Worm (Caenorhabditis elegans) whole organism, L2 larva: ENCODE results near the gene srb-5.

ENCODE experiments used
- C34F6.9 ChIP-seq: fragments of 150-350 bp; optimal IDR thresholded peaks from 2 replicates; lab custom pipeline; 2014; ENCODE audit warnings: missing biosample characterization, missing genetic modification characterization
- F13H6.1 ChIP-seq: sonication (generic microtip); optimal IDR thresholded peaks from 2 replicates; lab custom pipeline; 2016; ENCODE audit warnings: missing genetic modification characterization, missing compliant biosample characterization
- R02D3.7 ChIP-seq: fragments of 150-350 bp; optimal IDR thresholded peaks from 2 replicates; lab custom pipeline; 2014; ENCODE audit warnings: missing biosample characterization, missing genetic modification characterization
- Y55F3AM.14 ChIP-seq: fragments of 200-800 bp; sonication (Bioruptor generic); optimal IDR thresholded peaks from 2 replicates; lab custom pipeline; 2018; ENCODE audit warnings: mild to moderate bottlenecking, missing genetic modification characterization, missing compliant biosample characterization
- ZK546.5 ChIP-seq: sonication (generic microtip); optimal IDR thresholded peaks from 2 replicates; lab custom pipeline; 2017; ENCODE audit warnings: missing biosample characterization, missing genetic modification characterization
- alr-1 ChIP-seq: fragments of 150-350 bp; optimal IDR thresholded peaks from 2 replicates; lab custom pipeline; 2014; ENCODE audit warnings: missing biosample characterization, missing genetic modification characterization
- aly-2 ChIP-seq: fragments of 150-350 bp; optimal IDR thresholded peaks from 2 replicates; lab custom pipeline; 2014; ENCODE audit warnings: missing biosample characterization, missing genetic modification characterization
- ama-1 ChIP-seq: fragments of 150-350 bp; optimal IDR thresholded peaks from 2 replicates; lab custom pipeline; 2018; ENCODE audit warnings: inconsistent platforms
- blmp-1 ChIP-seq: sonication (generic microtip); optimal IDR thresholded peaks from 2 replicates; lab custom pipeline; 2017; ENCODE audit warnings: missing genetic modification characterization, mild to moderate bottlenecking, missing compliant biosample characterization, antibody characterized with exemption, moderate library complexity; ENCODE audit not compliant: insufficient read depth
- ceh-16 ChIP-seq: fragments of 150-350 bp; optimal IDR thresholded peaks from 2 replicates; lab custom pipeline; 2014; ENCODE audit warnings: missing biosample characterization, missing genetic modification characterization
- ceh-82 ChIP-seq: fragments of 150-350 bp; optimal IDR thresholded peaks from 2 replicates; lab custom pipeline; 2014; ENCODE audit warnings: missing biosample characterization, missing genetic modification characterization
- crh-2 ChIP-seq: sonication (generic microtip); optimal IDR thresholded peaks from 2 replicates; lab custom pipeline; 2017; ENCODE audit warnings: missing biosample characterization, missing genetic modification characterization
- dmd-4 ChIP-seq: sonication (generic microtip); optimal IDR thresholded peaks from 2 replicates; lab custom pipeline; 2017; ENCODE audit warnings: missing biosample characterization, missing genetic modification characterization
- egl-27 ChIP-seq: sonication (generic microtip); optimal IDR thresholded peaks from 3 replicates; lab custom pipeline; 2017; ENCODE audit warnings: missing biosample characterization, missing genetic modification reagents, missing genetic modification characterization
- elt-1 ChIP-seq: fragments of 150-350 bp; optimal IDR thresholded peaks from 2 replicates; lab custom pipeline; 2014; ENCODE audit warnings: missing biosample characterization, missing genetic modification characterization
- elt-3 ChIP-seq: sonication (generic microtip); optimal IDR thresholded peaks from 2 replicates; lab custom pipeline; 2017; ENCODE audit warnings: missing biosample characterization, missing genetic modification characterization
- fos-1 ChIP-seq: fragments of 150-350 bp; optimal IDR thresholded peaks from 2 replicates; lab custom pipeline; 2014; ENCODE audit warnings: missing biosample characterization, missing genetic modification characterization
- gmeb-1 ChIP-seq: fragments of 150-350 bp; optimal IDR thresholded peaks from 2 replicates; lab custom pipeline; 2014; ENCODE audit warnings: missing biosample characterization, missing genetic modification characterization
- lin-11 ChIP-seq: fragments of 150-350 bp; sonication (generic microtip); optimal IDR thresholded peaks from 2 replicates; lab custom pipeline; 2014; ENCODE audit warnings: missing biosample characterization, missing genetic modification characterization, inconsistent platforms, mixed read lengths
- lin-13 ChIP-seq: fragments of 150-350 bp; optimal IDR thresholded peaks from 2 replicates; lab custom pipeline; 2014; ENCODE audit warnings: missing biosample characterization, missing genetic modification reagents, missing genetic modification characterization
- lin-39 ChIP-seq: fragments of 150-350 bp; optimal IDR thresholded peaks from 2 replicates; lab custom pipeline; 2014; ENCODE audit warnings: missing biosample characterization, missing genetic modification reagents, missing genetic modification characterization
- lsy-2 ChIP-seq, 2 experiments: fragments of 150-350 bp in 1 of 2; sonication (generic microtip) in 1 of 2; optimal IDR thresholded peaks; 2 replicates each; lab custom pipeline; 2014 to 2017; ENCODE audit warnings: missing biosample characterization in 2 of 2, missing genetic modification characterization in 2 of 2
- mab-5 ChIP-seq: fragments of 150-350 bp; optimal IDR thresholded peaks from 2 replicates; lab custom pipeline; 2014; ENCODE audit warnings: missing biosample characterization, missing genetic modification characterization
- mbf-1 ChIP-seq: sonication (generic microtip); optimal IDR thresholded peaks from 2 replicates; lab custom pipeline; 2017; ENCODE audit warnings: missing biosample characterization, missing genetic modification characterization
- mdl-1 ChIP-seq, 2 experiments: fragments of 150-350 bp in 1 of 2; sonication (generic microtip) in 1 of 2; optimal IDR thresholded peaks; 2 replicates each; lab custom pipeline; 2017; ENCODE audit warnings: missing biosample characterization in 2 of 2, missing genetic modification characterization in 2 of 2
- nhr-10 ChIP-seq: sonication (generic microtip); optimal IDR thresholded peaks from 2 replicates; lab custom pipeline; 2017; ENCODE audit warnings: missing biosample characterization, missing genetic modification characterization
- nhr-11 ChIP-seq: fragments of 150-350 bp; optimal IDR thresholded peaks from 2 replicates; lab custom pipeline; 2014; ENCODE audit warnings: missing biosample characterization, missing genetic modification characterization
- nhr-12 ChIP-seq: fragments of 150-350 bp; optimal IDR thresholded peaks from 2 replicates; lab custom pipeline; 2014; ENCODE audit warnings: missing biosample characterization, missing genetic modification characterization
- nhr-129 ChIP-seq: fragments of 150-350 bp; optimal IDR thresholded peaks from 2 replicates; lab custom pipeline; 2014; ENCODE audit warnings: missing biosample characterization, missing genetic modification characterization
- nhr-21 ChIP-seq: fragments of 150-350 bp; optimal IDR thresholded peaks from 2 replicates; lab custom pipeline; 2014; ENCODE audit warnings: missing biosample characterization, missing genetic modification characterization
- nhr-23 ChIP-seq: fragments of 150-350 bp; optimal IDR thresholded peaks from 2 replicates; lab custom pipeline; 2014; ENCODE audit warnings: missing biosample characterization, missing genetic modification reagents, missing genetic modification characterization
- nhr-237 ChIP-seq: fragments of 150-350 bp; optimal IDR thresholded peaks from 2 replicates; lab custom pipeline; 2014; ENCODE audit warnings: missing biosample characterization, missing genetic modification characterization
- nhr-25 ChIP-seq: fragments of 150-350 bp; sonication (generic microtip); optimal IDR thresholded peaks from 3 replicates; lab custom pipeline; 2014; ENCODE audit warnings: missing biosample characterization, missing genetic modification characterization
- nhr-6 ChIP-seq: fragments of 150-350 bp; optimal IDR thresholded peaks from 2 replicates; lab custom pipeline; 2014; ENCODE audit warnings: missing biosample characterization, missing genetic modification characterization
- nhr-77 ChIP-seq: fragments of 150-350 bp; optimal IDR thresholded peaks from 2 replicates; lab custom pipeline; 2014; ENCODE audit warnings: missing biosample characterization, missing genetic modification characterization
- peb-1 ChIP-seq: fragments of 150-350 bp; optimal IDR thresholded peaks from 2 replicates; lab custom pipeline; 2014; ENCODE audit warnings: missing biosample characterization, missing genetic modification characterization
- sem-4 ChIP-seq: fragments of 150-350 bp; optimal IDR thresholded peaks from 2 replicates; lab custom pipeline; 2014; ENCODE audit warnings: missing biosample characterization, missing genetic modification reagents, missing genetic modification characterization
- skn-1 ChIP-seq: sonication (generic microtip); optimal IDR thresholded peaks from 2 replicates; lab custom pipeline; 2017; ENCODE audit warnings: missing biosample characterization, missing genetic modification characterization
- sma-3 ChIP-seq: sonication (generic microtip); optimal IDR thresholded peaks from 2 replicates; lab custom pipeline; 2016; ENCODE audit warnings: missing genetic modification reagents, missing genetic modification characterization, missing compliant biosample characterization
- sma-9 ChIP-seq, 2 experiments: fragments of 150-350 bp in 1 of 2; sonication (generic microtip) in 1 of 2; optimal IDR thresholded peaks; 2 replicates each; lab custom pipeline; 2014 to 2016; ENCODE audit warnings: missing genetic modification characterization in 2 of 2, mild to moderate bottlenecking in 1 of 2, missing biosample characterization in 1 of 2, missing compliant biosample characterization in 1 of 2, missing genetic modification reagents in 1 of 2, moderate library complexity in 1 of 2
- snpc-4 ChIP-seq: fragments of 150-350 bp; optimal IDR thresholded peaks from 2 replicates; lab custom pipeline; 2014; ENCODE audit warnings: missing biosample characterization, missing genetic modification characterization
- unc-39 ChIP-seq: fragments of 150-350 bp; optimal IDR thresholded peaks from 2 replicates; lab custom pipeline; 2014; ENCODE audit warnings: missing biosample characterization, missing genetic modification characterization
- unc-55 ChIP-seq: fragments of 150-350 bp; sonication (generic microtip); optimal IDR thresholded peaks from 3 replicates; lab custom pipeline; 2014; ENCODE audit warnings: missing biosample characterization, missing genetic modification reagents, missing genetic modification characterization
- unc-62 ChIP-seq: fragments of 150-350 bp; optimal IDR thresholded peaks from 2 replicates; lab custom pipeline; 2014; ENCODE audit warnings: missing biosample characterization, missing genetic modification reagents, missing genetic modification characterization
- zag-1 ChIP-seq: fragments of 150-350 bp; optimal IDR thresholded peaks from 2 replicates; lab custom pipeline; 2014; ENCODE audit warnings: missing biosample characterization, missing genetic modification characterization
- ztf-1 ChIP-seq: fragments of 200-800 bp; sonication (Bioruptor generic); conservative IDR thresholded peaks from 2 replicates; pipeline ENCODE4 v1.3.6; 2022; ENCODE audit warnings: missing genetic modification characterization, missing compliant biosample characterization
- ztf-11 ChIP-seq: sonication (generic microtip); optimal IDR thresholded peaks from 2 replicates; lab custom pipeline; 2017; ENCODE audit warnings: missing biosample characterization, missing genetic modification characterization
- ztf-4 ChIP-seq: fragments of 150-350 bp; optimal IDR thresholded peaks from 2 replicates; lab custom pipeline; 2014; ENCODE audit warnings: missing biosample characterization, missing genetic modification characterization

The srb-5 gene

ce11 chrII:5181497-5181896 lies 18.3 kb upstream of the srb-5 start:
- TF ChIP-seq alr-1 (tag; lab: Kevin White, UChicago) (no peak), nhr-129 (peak; percentile 77), ceh-82 (tag; lab: Kevin White, UChicago) (no peak), lin-39 (tag; lab: Kevin White, UChicago) (no peak), snpc-4 (tag; lab: Kevin White, UChicago) (peak; percentile 62), fos-1 (peak; percentile 48), nhr-237 (tag; lab: Kevin White, UChicago) (no peak), lin-11 (tag; lab: Kevin White, UChicago) (peak; percentile 49), nhr-77 (tag; lab: Kevin White, UChicago) (no peak), elt-3 (no peak), nhr-23 (tag; lab: Kevin White, UChicago) (no peak), unc-62 (GFP tag; lab: Kevin White, UChicago) (no peak), zag-1 (peak; percentile 71), lsy-2 (tag; optimal IDR thresholded peaks at IDR 0.05; lab: Kevin White, UChicago) (peak; percentile 18 to 74), nhr-12 (tag; lab: Kevin White, UChicago) (no peak), unc-39 (tag; lab: Kevin White, UChicago) (no peak), nhr-6 (tag; lab: Kevin White, UChicago) (no peak), dmd-4 (no peak), crh-2 (tag; lab: Kevin White, UChicago) (no peak), nhr-21 (tag; lab: Kevin White, UChicago) (peak; percentile 34), ama-1 (lab: Kevin White, UChicago) (no peak), unc-55 (GFP tag; lab: Kevin White, UChicago) (peak; percentile 61), aly-2 (tag; lab: Kevin White, UChicago) (no peak), gmeb-1 (tag; lab: Kevin White, UChicago) (no peak), peb-1 (no peak), egl-27 (tag; lab: Kevin White, UChicago) (peak; percentile 54), sma-9 (GFP tag; optimal IDR thresholded peaks at IDR 0.05; lab: Kevin White, UChicago) (peak; percentile 79), sma-9 (tag; optimal IDR thresholded peaks at IDR 0.05; lab: Kevin White, UChicago) (no peak), ztf-4 (tag; lab: Kevin White, UChicago) (no peak), F13H6.1 (tag; lab: Kevin White, UChicago) (peak; percentile 80), ceh-16 (tag; lab: Kevin White, UChicago) (no peak), sma-3 (peak; percentile 22), elt-1 (tag; lab: Kevin White, UChicago) (no peak), ztf-11 (no peak), ZK546.5 (tag; lab: Kevin White, UChicago) (peak; percentile 6), mab-5 (tag; lab: Kevin White, UChicago) (no peak), mdl-1 (tag; optimal IDR thresholded peaks at IDR 0.05; lab: Kevin White, UChicago) (peak; percentile 75 to 85), nhr-11 (tag; lab: Kevin White, UChicago) (no peak), sem-4 (tag; lab: Kevin White, UChicago) (peak; percentile 56), lin-13 (GFP tag; lab: Kevin White, UChicago) (peak; percentile 55), skn-1 (tag; lab: Kevin White, UChicago) (no peak), nhr-25 (tag; lab: Kevin White, UChicago) (peak; percentile 51), blmp-1 (tag; lab: Kevin White, UChicago) (peak; percentile 74), nhr-10 (tag; lab: Kevin White, UChicago) (no peak), Y55F3AM.14 (peak; percentile 69), C34F6.9 (tag; lab: Kevin White, UChicago) (peak; percentile 72), R02D3.7 (tag; lab: Kevin White, UChicago) (no peak), mbf-1 (tag; lab: Kevin White, UChicago) (no peak), ztf-1 (no peak)
